Worm (Caenorhabditis elegans): ENCODE measurements around the gene ceh-76.

- TF ChIP-seq pros-1 (tag; optimal IDR thresholded peaks at IDR 0.05) (no peak), ceh-9 (tag; optimal IDR thresholded peaks at IDR 0.05) (no peak), elt-4 (tag; optimal IDR thresholded peaks at IDR 0.05) (no peak), ama-1 (optimal IDR thresholded peaks at IDR 0.05) (no peak), dmd-4 (tag; optimal IDR thresholded peaks at IDR 0.05; ENCODE audit: borderline replicate concordance) (no peak), gmeb-2 (tag; optimal IDR thresholded peaks at IDR 0.05) (no peak), hlh-6 (tag; optimal IDR thresholded peaks at IDR 0.05) (no peak), pha-4 (tag; optimal IDR thresholded peaks at IDR 0.05) (no peak), nfya-1 (tag; optimal IDR thresholded peaks at IDR 0.05) (no peak), nhr-11 (tag; optimal IDR thresholded peaks at IDR 0.05) (no peak), sox-2 (GFP tag; IDR thresholded peaks at IDR 0.05) (no peak), unc-55 (GFP tag; optimal IDR thresholded peaks at IDR 0.05) (no peak), ztf-16 (tag; optimal IDR thresholded peaks at IDR 0.05) (no peak)
These were observed 40.3 kb upstream of the ceh-76 start, which contains the start of gene algn-12 for ce11 chrV:8034811-8035210.

Measured in whole organism, late embryonic.